Worm (Caenorhabditis elegans): Measurements from ENCODE around the gene C08F8.3.

C08F8.3 gene

ce11 chrIV:11110995-11111619, 43.7 kb upstream of the C08F8.3 start, which contains the start of gene rps-5 (continued):
- TF ChIP-seq fkh-2 (tag; optimal IDR thresholded peaks at IDR 0.05) (no peak), elt-3 (tag; optimal IDR thresholded peaks at IDR 0.05) (no peak), nhr-237 (tag; optimal IDR thresholded peaks at IDR 0.05) (no peak), nfya-1 (tag; optimal IDR thresholded peaks at IDR 0.05; ENCODE audit: insufficient read depth) (peak; percentile 91), unc-62 (GFP tag; optimal IDR thresholded peaks at IDR 0.05) (no peak)

DNA sequence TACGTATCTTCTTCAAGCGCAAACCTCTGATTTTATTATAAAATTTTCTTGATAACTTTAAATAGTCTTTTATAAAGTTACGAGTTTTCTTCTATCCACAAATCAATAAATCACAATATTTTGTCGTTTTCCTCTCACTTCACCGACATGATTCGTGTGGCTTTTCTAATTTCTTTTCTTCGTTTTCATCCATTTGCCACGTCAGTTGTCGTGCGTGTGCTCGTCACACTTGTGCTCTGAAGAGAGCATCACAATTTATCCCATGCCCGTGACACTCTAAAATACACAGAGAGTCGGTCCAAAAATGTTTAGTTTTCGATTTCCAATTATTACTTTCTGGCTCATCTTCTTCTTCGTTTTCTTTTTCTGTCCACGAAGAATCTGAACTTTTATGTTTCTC, 42.9 kb upstream of the C08F8.3 start:
- peak; percentile 24 for TF ChIP-seq nfya-1 (tag; optimal IDR thresholded peaks at IDR 0.05; ENCODE audit: insufficient read depth)
- TF ChIP-seq ceh-28 (tag; optimal IDR thresholded peaks at IDR 0.05): no peak
- peak; percentile 3 for TF ChIP-seq egl-5 (tag; optimal IDR thresholded peaks at IDR 0.05)

DNA sequence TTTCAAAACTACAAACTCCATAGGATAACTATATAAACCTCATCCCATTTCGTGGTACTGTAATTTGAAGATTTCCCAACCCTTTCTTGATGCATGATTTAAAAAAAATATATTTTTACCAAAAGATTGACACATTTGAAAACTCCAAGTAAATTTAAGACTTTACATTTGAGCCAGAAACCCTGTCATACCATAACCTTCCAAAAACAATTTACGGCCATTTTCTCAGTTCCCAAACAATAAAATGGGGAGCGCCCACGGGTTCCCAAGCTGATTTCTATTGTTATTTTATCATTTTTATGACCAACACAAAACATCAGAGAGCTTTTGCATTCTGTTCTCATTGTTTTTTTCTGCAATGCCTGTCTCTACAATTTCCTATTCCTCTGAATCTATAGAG, 42.2 kb upstream of the C08F8.3 start, which contains the start of gene clc-9:
TSS of gene clc-9 (plus strand) at position 301 of the 400 bp plus-strand sequence.
- TF ChIP-seq nhr-67 (tag; optimal IDR thresholded peaks at IDR 0.05) (no peak), ceh-82 (tag; optimal IDR thresholded peaks at IDR 0.05) (no peak)

ce11 chrIV:11118837-11119491, 35.9 kb upstream of the C08F8.3 start, which contains the start of the genes imp-2 and enpl-1:
TSS of gene imp-2 (minus strand) at chrIV:11118887.
TSS of gene enpl-1 (plus strand) at chrIV:11119298.
- peak; percentile 41 for TF ChIP-seq nhr-25 (tag; optimal IDR thresholded peaks at IDR 0.05)
- TF ChIP-seq pha-4 (tag; optimal IDR thresholded peaks at IDR 0.05): peak; percentile 94
- TF ChIP-seq nfya-1 (tag; optimal IDR thresholded peaks at IDR 0.05; ENCODE audit: insufficient read depth): peak; percentile 100
- TF ChIP-seq sea-2 (GFP tag; optimal IDR thresholded peaks at IDR 0.05): no peak
- no peak for TF ChIP-seq nhr-28 (tag; optimal IDR thresholded peaks at IDR 0.05)
- TF ChIP-seq nhr-23 (tag; optimal IDR thresholded peaks at IDR 0.05): peak; percentile 92
- peak; percentile 92 for TF ChIP-seq lin-15B (tag; optimal IDR thresholded peaks at IDR 0.05)
- peak; percentile 42 for TF ChIP-seq ama-1 (optimal IDR thresholded peaks at IDR 0.05)
- TF ChIP-seq jun-1 (tag; optimal IDR thresholded peaks at IDR 0.05): peak; percentile 86
- TF ChIP-seq daf-12 (tag; optimal IDR thresholded peaks at IDR 0.05): no peak
- TF ChIP-seq fkh-10 (GFP tag; optimal IDR thresholded peaks at IDR 0.05): peak; percentile 49
- TF ChIP-seq elt-1 (tag; optimal IDR thresholded peaks at IDR 0.05): peak; percentile 37
- TF ChIP-seq unc-39 (tag; optimal IDR thresholded peaks at IDR 0.05): no peak
- TF ChIP-seq nhr-43 (tag; optimal IDR thresholded peaks at IDR 0.05; ENCODE audit: poor library complexity, severe bottlenecking): peak; percentile 50
- peak; percentile 25 for TF ChIP-seq egl-27 (tag; optimal IDR thresholded peaks at IDR 0.05)
- no peak for TF ChIP-seq ztf-11 (tag; optimal IDR thresholded peaks at IDR 0.05)
- peak; percentile 62 for TF ChIP-seq pqm-1 (tag; optimal IDR thresholded peaks at IDR 0.05)
- peak; percentile 78 for TF ChIP-seq R02D3.7 (tag; optimal IDR thresholded peaks at IDR 0.05)
- TF ChIP-seq fos-1 (tag; optimal IDR thresholded peaks at IDR 0.05): no peak
- peak; percentile 92 for TF ChIP-seq egl-5 (tag; optimal IDR thresholded peaks at IDR 0.05)
- no peak for TF ChIP-seq mml-1 (tag; optimal IDR thresholded peaks at IDR 0.05)
- TF ChIP-seq nhr-237 (tag; optimal IDR thresholded peaks at IDR 0.05): no peak
- TF ChIP-seq lsy-12 (tag; optimal IDR thresholded peaks at IDR 0.05): peak; percentile 97
- peak; percentile 18 for TF ChIP-seq nhr-11 (tag; optimal IDR thresholded peaks at IDR 0.05)
- TF ChIP-seq skn-1 (tag; optimal IDR thresholded peaks at IDR 0.05): peak; percentile 76
- TF ChIP-seq lin-39 (tag; optimal IDR thresholded peaks at IDR 0.05): peak; percentile 97
- TF ChIP-seq elt-2 (tag; optimal IDR thresholded peaks at IDR 0.05): peak; percentile 81
- peak; percentile 71 for TF ChIP-seq tbx-2 (tag; optimal IDR thresholded peaks at IDR 0.05)
- TF ChIP-seq mdl-1 (tag; optimal IDR thresholded peaks at IDR 0.05): peak; percentile 84
- TF ChIP-seq ZK546.5 (tag; optimal IDR thresholded peaks at IDR 0.05): no peak
- peak; percentile 23 for TF ChIP-seq snpc-4 (tag; optimal IDR thresholded peaks at IDR 0.05)
- peak; percentile 89 for TF ChIP-seq hmg-11 (tag; optimal IDR thresholded peaks at IDR 0.05)
- peak; percentile 79 for TF ChIP-seq ceh-28 (tag; optimal IDR thresholded peaks at IDR 0.05)
- peak; percentile 50 for TF ChIP-seq zag-1 (tag; optimal IDR thresholded peaks at IDR 0.05)

All from whole organism, L3 larva.